Fruit fly (Drosophila melanogaster) whole organism, adult: ENCODE data around the gene sav.

Source experiments
- CG11617 ChIP-seq: fragments of 200-800 bp; sonication (Bioruptor generic); optimal IDR thresholded peaks from 2 replicates; lab custom pipeline; 2017; ENCODE audit warnings: mild to moderate bottlenecking, missing biosample characterization, missing genetic modification reagents, missing genetic modification characterization
- CG12768 ChIP-seq: fragments of 200-800 bp; sonication (Bioruptor generic); optimal IDR thresholded peaks from 2 replicates; lab custom pipeline; 2017; ENCODE audit warnings: missing biosample characterization, missing genetic modification characterization, mild to moderate bottlenecking, moderate library complexity, missing genetic modification reagents
- CG14711 ChIP-seq: fragments of 200-800 bp; sonication (Bioruptor generic); optimal IDR thresholded peaks from 2 replicates; lab custom pipeline; 2018; ENCODE audit warnings: missing biosample characterization, mild to moderate bottlenecking, missing genetic modification characterization, moderate library complexity
- CG1620 ChIP-seq: fragments of 200-800 bp; sonication (Bioruptor generic); optimal IDR thresholded peaks from 2 replicates; lab custom pipeline; 2016; ENCODE audit warnings: missing biosample characterization, missing genetic modification characterization
- CG33017 ChIP-seq: fragments of 200-800 bp; sonication (Bioruptor generic); optimal IDR thresholded peaks from 2 replicates; lab custom pipeline; 2018; ENCODE audit warnings: missing biosample characterization, mild to moderate bottlenecking, missing genetic modification characterization, moderate library complexity
- CG5204 ChIP-seq: fragments of 200-800 bp; sonication (Bioruptor generic); optimal IDR thresholded peaks from 2 replicates; lab custom pipeline; 2016; ENCODE audit warnings: missing biosample characterization, missing genetic modification characterization
- CG7045 ChIP-seq: fragments of 200-800 bp; sonication (Bioruptor generic); optimal IDR thresholded peaks from 2 replicates; lab custom pipeline; 2017; ENCODE audit warnings: missing biosample characterization, mild to moderate bottlenecking, missing genetic modification characterization
- CG7101 ChIP-seq: fragments of 200-800 bp; sonication (Bioruptor generic); optimal IDR thresholded peaks from 2 replicates; lab custom pipeline; 2018; ENCODE audit warnings: missing biosample characterization, mild to moderate bottlenecking, missing genetic modification characterization, moderate library complexity
- Clk ChIP-seq: fragments of 200-800 bp; sonication (Bioruptor generic); optimal IDR thresholded peaks from 2 replicates; lab custom pipeline; 2017; ENCODE audit warnings: missing biosample characterization, missing genetic modification characterization
- Crg-1 ChIP-seq: fragments of 200-800 bp; sonication (Bioruptor generic); optimal IDR thresholded peaks from 2 replicates; lab custom pipeline; 2016; ENCODE audit warnings: missing biosample characterization, missing genetic modification characterization
- Hr96 ChIP-seq: fragments of 200-800 bp; sonication (Bioruptor generic); optimal IDR thresholded peaks from 2 replicates; lab custom pipeline; 2016; ENCODE audit warnings: missing biosample characterization, missing genetic modification characterization
- Mnt ChIP-seq: fragments of 200-800 bp; sonication (Bioruptor generic); optimal IDR thresholded peaks from 2 replicates; lab custom pipeline; 2016; ENCODE audit warnings: missing biosample characterization, mild to moderate bottlenecking, missing genetic modification characterization
- bab1 ChIP-seq: fragments of 200-800 bp; sonication (Bioruptor generic); optimal IDR thresholded peaks from 3 replicates; lab custom pipeline; 2019; ENCODE audit warnings: missing biosample characterization, mild to moderate bottlenecking, missing genetic modification characterization, moderate library complexity
- cic ChIP-seq: fragments of 200-800 bp; sonication (Bioruptor generic); optimal IDR thresholded peaks from 2 replicates; lab custom pipeline; 2017; ENCODE audit warnings: missing biosample characterization, mild to moderate bottlenecking, missing genetic modification characterization, moderate library complexity
- cnc ChIP-seq, 2 experiments: fragments of >200 bp; optimal IDR thresholded peaks; 2 replicates each; lab custom pipeline; 2017
- kay ChIP-seq: fragments of 200-800 bp; sonication (Bioruptor generic); peaks from one replicate; lab custom pipeline; 2016; ENCODE audit warnings: missing biosample characterization, missing genetic modification characterization, borderline replicate concordance
- ovo ChIP-seq: fragments of 200-800 bp; sonication (Bioruptor generic); optimal IDR thresholded peaks from 2 replicates; lab custom pipeline; 2016; ENCODE audit warnings: missing biosample characterization, missing genetic modification characterization
- pad ChIP-seq: fragments of 200-800 bp; sonication (Bioruptor generic); optimal IDR thresholded peaks from 3 replicates; lab custom pipeline; 2017; ENCODE audit warnings: missing biosample characterization, missing genetic modification characterization, mild to moderate bottlenecking, moderate library complexity, missing genetic modification reagents
- tj ChIP-seq: fragments of 200-800 bp; sonication (Bioruptor generic); optimal IDR thresholded peaks from 3 replicates; lab custom pipeline; 2017; ENCODE audit warnings: missing biosample characterization, mild to moderate bottlenecking, missing genetic modification characterization, moderate library complexity
- toe ChIP-seq: fragments of 200-800 bp; sonication (Bioruptor generic); optimal IDR thresholded peaks from 2 replicates; lab custom pipeline; 2016; ENCODE audit warnings: missing biosample characterization, missing genetic modification characterization

The sav gene

DNA sequence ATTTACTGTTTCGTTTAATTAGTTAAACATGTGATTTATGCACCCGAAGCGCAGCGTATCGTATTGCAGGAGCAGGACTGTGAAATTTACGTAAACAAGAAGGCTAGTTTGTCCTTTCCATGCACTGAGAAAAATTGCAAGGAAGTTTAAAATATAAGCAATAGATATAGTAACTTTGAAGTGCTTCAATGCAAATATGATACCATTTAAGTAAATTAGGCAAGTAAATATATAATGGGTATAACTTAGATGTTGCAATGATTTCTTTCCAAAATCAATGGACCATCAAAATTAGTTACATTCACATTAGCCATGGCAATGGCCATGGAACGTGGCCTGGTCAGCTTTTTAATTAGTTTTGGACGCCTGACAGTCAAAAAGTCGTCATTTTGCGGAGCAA lies 30.2 kb downstream of the sav start:
- TF ChIP-seq CG14711 (tag; lab: Kevin White, UChicago): no peak
- TF ChIP-seq kay (GFP tag; lab: Kevin White, UChicago): no peak
- TF ChIP-seq tj (GFP tag; lab: Kevin White, UChicago): no peak
- no peak for TF ChIP-seq bab1
- no peak for TF ChIP-seq CG7101 (tag; lab: Kevin White, UChicago)
- no peak for TF ChIP-seq CG11617 (GFP tag; lab: Kevin White, UChicago)

DNA sequence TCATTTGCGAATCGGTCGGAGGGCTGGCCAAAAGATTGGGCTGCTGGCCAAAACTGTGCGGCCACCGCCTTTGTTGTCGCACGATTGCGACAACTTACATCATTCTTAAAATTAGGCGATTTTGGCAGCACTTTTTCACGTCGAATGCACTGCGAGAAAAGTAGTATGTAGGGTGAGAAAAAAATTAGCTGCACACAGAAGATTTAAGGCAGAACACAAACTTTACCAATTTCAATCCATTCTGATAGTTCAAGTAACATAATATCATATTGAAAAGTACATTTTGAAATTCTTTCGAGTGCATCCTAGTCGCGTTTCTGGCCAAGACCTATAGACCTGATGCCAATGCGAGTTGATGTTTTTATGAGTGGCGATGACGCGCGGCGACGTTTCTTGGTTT lies 32.6 kb downstream of the sav start:
- TF ChIP-seq toe (no peak), Crg-1 (GFP tag; lab: Kevin White, UChicago) (no peak), pad (GFP tag; lab: Kevin White, UChicago) (no peak), CG7101 (tag; lab: Kevin White, UChicago) (no peak), cic (no peak), Hr96 (GFP tag; lab: Kevin White, UChicago) (no peak), CG12768 (GFP tag; lab: Kevin White, UChicago) (no peak), bab1 (no peak), CG1620 (GFP tag; lab: Kevin White, UChicago) (no peak), ovo (no peak), CG33017 (tag; lab: Kevin White, UChicago) (no peak)

DNA sequence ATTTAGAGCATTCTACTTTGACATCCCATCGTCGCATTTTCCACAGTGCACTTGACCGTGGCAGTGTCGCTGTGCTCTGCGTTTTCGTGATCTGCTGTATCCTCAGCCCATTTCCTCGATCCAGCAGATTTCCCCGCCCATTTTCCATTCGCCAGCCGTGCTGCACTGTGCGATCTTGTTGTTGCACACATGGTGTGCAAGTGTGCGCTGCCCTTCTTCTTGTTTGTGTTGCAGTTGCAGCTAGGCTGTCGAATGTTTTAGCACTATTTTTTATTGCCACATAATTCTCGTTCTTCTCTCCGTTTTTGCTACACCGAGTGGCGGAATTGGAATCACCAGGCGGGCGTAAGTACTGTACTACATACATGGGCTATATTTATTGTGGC lies 33.7 kb downstream of the sav start:
- TF ChIP-seq bab1 (no peak), tj (GFP tag; lab: Kevin White, UChicago) (no peak), CG7045 (GFP tag; lab: Kevin White, UChicago) (no peak), CG14711 (tag; lab: Kevin White, UChicago) (no peak), cnc (optimal IDR thresholded peaks at IDR 0.05; lab: Kevin White, UChicago) (no peak), toe (no peak), Mnt (GFP tag; lab: Kevin White, UChicago) (no peak), ovo (no peak), Hr96 (GFP tag; lab: Kevin White, UChicago) (no peak), Clk (no peak), CG12768 (GFP tag; lab: Kevin White, UChicago) (no peak)

DNA sequence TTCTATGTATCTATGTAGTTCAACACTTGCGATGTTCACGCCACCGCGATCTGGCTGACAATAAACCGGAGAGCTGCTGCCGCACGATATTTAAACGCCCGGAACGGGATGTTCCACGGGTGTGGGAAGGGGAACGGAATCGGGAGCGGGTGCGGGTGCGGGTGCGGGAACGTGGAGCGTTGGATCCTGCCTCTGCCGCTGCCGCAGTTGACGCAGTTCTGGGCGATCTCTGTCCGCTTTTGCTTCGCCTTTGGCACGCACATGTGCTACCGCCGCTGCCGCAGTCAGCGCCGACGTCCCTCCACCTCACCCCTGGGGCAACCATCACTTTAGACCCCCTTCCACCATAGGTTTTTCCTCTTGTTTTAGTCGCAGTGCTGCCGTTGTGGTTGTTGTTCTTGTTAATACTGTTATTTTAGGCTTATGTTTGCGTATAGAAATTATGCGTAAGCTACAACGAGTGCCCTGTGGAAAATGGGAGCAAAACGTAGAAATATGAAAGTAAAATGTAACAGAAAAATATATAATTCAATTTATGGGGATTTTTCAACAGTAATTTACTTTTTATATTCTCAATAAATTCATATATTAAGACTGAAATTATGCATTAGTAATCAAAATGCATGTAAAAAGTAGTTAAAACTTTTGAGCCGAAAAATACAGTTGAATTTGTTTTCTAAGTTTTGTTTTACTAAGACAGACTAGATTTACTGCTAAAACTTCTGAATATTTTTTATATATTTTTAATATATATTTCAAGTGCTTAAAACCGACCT lies 34.3 kb downstream of the sav start, which contains the start of gene lmd:
Gene lmd, minus strand, starts transcription at position 62 of the 776 bp plus-strand sequence.
- TF ChIP-seq CG33017 (tag; lab: Kevin White, UChicago) (no peak), CG5204 (GFP tag; lab: Kevin White, UChicago) (no peak), tj (GFP tag; lab: Kevin White, UChicago) (no peak), CG1620 (GFP tag; lab: Kevin White, UChicago) (no peak), bab1 (no peak), toe (no peak), Mnt (GFP tag; lab: Kevin White, UChicago) (no peak), cic (no peak), CG11617 (GFP tag; lab: Kevin White, UChicago) (no peak), cnc (optimal IDR thresholded peaks at IDR 0.05; lab: Kevin White, UChicago) (no peak), CG7045 (GFP tag; lab: Kevin White, UChicago) (no peak), kay (GFP tag; lab: Kevin White, UChicago) (no peak), CG12768 (GFP tag; lab: Kevin White, UChicago) (no peak), CG14711 (tag; lab: Kevin White, UChicago) (no peak), Hr96 (GFP tag; lab: Kevin White, UChicago) (no peak), Clk (no peak), ovo (no peak), pad (GFP tag; lab: Kevin White, UChicago) (no peak)

DNA sequence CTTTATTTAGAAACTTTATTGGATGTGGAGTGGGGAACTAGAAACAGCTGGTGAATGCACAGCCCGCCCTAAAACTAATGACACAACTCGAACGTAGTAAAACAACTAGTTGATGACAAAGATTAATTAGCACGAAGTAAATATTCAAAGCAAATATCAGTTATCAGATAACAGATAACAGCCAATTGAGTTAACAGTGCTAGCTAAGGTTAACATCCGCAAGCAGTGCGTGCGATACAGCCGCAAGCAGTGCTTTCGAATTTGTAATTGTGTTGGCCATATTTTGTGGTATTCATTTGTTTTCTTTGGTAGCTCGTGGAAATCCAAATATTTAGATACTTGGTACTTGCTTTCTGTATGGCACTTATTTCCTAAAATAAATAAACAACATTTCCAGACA lies 47.6 kb downstream of the sav start:
- TF ChIP-seq CG14711 (tag; lab: Kevin White, UChicago) (peak; percentile 18), CG33017 (tag; lab: Kevin White, UChicago) (peak; percentile 67), kay (GFP tag; lab: Kevin White, UChicago) (peak; percentile 35), cic (peak; percentile 68), CG7045 (GFP tag; lab: Kevin White, UChicago) (peak; percentile 35), toe (no peak), Crg-1 (GFP tag; lab: Kevin White, UChicago) (peak; percentile 17), CG12768 (GFP tag; lab: Kevin White, UChicago) (peak; percentile 10), pad (GFP tag; lab: Kevin White, UChicago) (no peak), CG1620 (GFP tag; lab: Kevin White, UChicago) (no peak), CG11617 (GFP tag; lab: Kevin White, UChicago) (peak; percentile 39), CG7101 (tag; lab: Kevin White, UChicago) (peak; percentile 53), ovo (peak; percentile 6), CG5204 (GFP tag; lab: Kevin White, UChicago) (peak; percentile 0)

DNA sequence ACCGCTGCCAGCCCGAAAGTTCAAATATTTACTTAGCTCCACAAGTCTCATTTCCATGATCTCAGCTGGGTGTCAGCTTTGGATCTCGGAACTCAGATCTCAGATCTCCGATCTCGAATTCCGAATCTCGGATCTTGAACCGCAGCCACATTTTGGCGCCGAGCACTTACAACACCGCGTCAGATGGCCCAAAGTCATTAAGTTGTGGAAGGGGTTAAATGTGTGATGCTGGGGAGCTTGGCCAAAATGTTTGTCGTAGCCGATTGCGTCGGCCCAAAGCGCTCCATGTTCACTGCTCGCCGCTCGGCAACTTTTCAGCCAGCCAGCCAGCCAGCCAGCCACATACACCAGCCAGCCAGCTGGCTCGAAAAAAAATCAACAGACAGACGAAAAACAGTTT lies 49.1 kb downstream of the sav start, which contains the start of gene CG6688:
Gene CG6688, plus strand, starts transcription at position 396 of the 400 bp plus-strand sequence.
- no peak for TF ChIP-seq CG1620 (GFP tag; lab: Kevin White, UChicago)
- TF ChIP-seq kay (GFP tag; lab: Kevin White, UChicago): no peak
- TF ChIP-seq tj (GFP tag; lab: Kevin White, UChicago): no peak
- no peak for TF ChIP-seq CG33017 (tag; lab: Kevin White, UChicago)
- no peak for TF ChIP-seq CG14711 (tag; lab: Kevin White, UChicago)
- no peak for TF ChIP-seq Clk
- TF ChIP-seq Mnt (GFP tag; lab: Kevin White, UChicago): no peak
- no peak for TF ChIP-seq cic
- no peak for TF ChIP-seq cnc (optimal IDR thresholded peaks at IDR 0.05; lab: Kevin White, UChicago)
- no peak for TF ChIP-seq CG11617 (GFP tag; lab: Kevin White, UChicago)
